Worm (Caenorhabditis elegans) whole organism, L4/young adult: ENCODE measurements around the gene cnnm-1.
"Not testable (repeated sequence)": the region's sequence is repeated elsewhere in the genome, so short reads cannot be mapped to it uniquely, and the experiment has no call there.

Experiments used
- W03F9.2 ChIP-seq: fragments of 150-350 bp; optimal IDR thresholded peaks from 2 replicates; lab custom pipeline; 2014; ENCODE audit warnings: missing biosample characterization, missing genetic modification characterization
- dao-5 ChIP-seq: sonication (generic microtip); optimal IDR thresholded peaks from 2 replicates; lab custom pipeline; 2016; ENCODE audit warnings: missing genotype, missing genetic modification characterization, moderate library complexity, missing compliant biosample characterization
- him-1 ChIP-seq: sonication (generic microtip); optimal IDR thresholded peaks from 2 replicates; lab custom pipeline; 2016; ENCODE audit warnings: missing genotype, missing genetic modification reagents, missing genetic modification characterization, missing compliant biosample characterization

Gene cnnm-1

DNA sequence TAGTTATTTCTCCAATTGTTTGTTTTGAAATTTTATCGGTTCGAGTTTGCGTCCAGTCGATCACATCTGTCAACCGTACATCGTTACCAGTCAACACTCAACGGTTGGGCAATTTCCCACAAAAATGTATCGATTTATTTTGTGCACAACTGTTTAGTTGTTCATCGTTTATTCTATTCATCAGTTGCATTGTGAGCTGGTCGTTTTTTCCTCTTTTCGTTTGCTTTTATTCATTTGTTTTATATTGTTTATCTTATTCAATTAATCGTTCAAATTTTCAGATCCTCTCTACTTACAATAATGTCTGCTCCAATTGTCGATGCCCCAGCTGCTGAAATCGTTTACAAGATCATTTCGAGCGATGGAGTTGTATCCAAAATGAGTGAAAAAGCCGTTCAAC lies 39.7 kb downstream of the cnnm-1 start, which contains the start of gene skr-12:
skr-12 (plus strand) TSS at position 301 of the 400 bp plus-strand sequence.
- TF ChIP-seq W03F9.2 (tag; lab: Kevin White, UChicago) (no peak), dao-5 (tag; lab: Kevin White, UChicago) (no peak), him-1 (tag; lab: Kevin White, UChicago) (no peak)

DNA sequence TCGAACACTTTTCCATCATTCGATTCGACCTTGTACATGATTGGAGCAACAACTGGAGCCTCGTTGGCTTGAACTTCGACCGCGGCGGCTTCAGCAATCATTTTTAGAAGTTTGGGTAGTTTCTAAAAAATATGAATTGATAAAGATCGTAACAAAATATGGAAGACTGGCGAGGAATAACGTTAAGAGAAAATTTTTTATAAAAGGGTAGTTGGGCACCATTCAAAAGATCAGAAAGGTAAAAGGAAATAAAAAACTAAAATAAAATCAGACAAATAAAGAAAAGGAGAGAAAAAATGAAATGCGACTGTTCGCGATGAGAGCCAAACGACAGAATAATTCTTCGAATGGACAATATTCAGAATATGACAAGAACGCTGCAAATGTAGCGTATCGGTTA lies 40.9 kb downstream of the cnnm-1 start, which contains the start of gene skr-8:
skr-8 (minus strand) TSS at position 101 of the 400 bp plus-strand sequence.
- not testable (repeated sequence) for TF ChIP-seq dao-5, W03F9.2, him-1 (tag; lab: Kevin White, UChicago)

DNA sequence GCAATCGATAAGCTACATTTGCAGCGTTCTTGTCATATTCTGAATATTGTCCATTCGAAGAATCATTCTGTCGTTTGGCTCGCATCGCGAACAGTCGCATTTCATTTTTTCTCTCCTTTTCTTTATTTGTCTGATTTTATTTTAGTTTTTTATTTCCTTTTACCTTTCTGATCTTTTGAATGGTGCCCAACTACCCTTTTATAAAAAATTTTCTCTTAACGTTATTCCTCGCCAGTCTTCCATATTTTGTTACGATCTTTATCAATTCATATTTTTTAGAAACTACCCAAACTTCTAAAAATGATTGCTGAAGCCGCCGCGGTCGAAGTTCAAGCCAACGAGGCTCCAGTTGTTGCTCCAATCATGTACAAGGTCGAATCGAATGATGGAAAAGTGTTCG lies 43.4 kb downstream of the cnnm-1 start, which contains the start of gene skr-9:
skr-9 (plus strand) TSS at position 301 of the 400 bp plus-strand sequence.
- TF ChIP-seq dao-5, W03F9.2, him-1 (tag; lab: Kevin White, UChicago): not testable (repeated sequence)

DNA sequence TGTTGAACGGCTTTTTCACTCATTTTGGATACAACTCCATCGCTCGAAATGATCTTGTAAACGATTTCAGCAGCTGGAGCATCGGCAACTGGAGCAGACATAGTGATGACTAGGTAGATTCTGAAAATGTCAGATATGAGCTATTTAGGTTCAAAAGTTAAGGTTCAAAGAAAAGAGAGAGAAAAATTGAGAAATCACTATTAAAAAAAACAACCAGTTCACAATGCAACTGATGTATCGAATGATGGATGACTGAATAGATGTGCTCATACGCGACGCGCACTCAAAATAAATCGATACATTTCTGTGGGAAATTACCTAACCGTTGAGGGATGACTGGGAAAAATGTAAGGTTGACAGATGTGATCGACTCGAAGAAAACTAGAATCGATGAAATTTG lies 44.1 kb downstream of the cnnm-1 start, which contains the start of gene skr-13:
skr-13 (minus strand) TSS at position 101 of the 400 bp plus-strand sequence.
- no peak for TF ChIP-seq W03F9.2 (tag; lab: Kevin White, UChicago)
- TF ChIP-seq dao-5 (tag; lab: Kevin White, UChicago), result no peak
- no peak for TF ChIP-seq him-1 (tag; lab: Kevin White, UChicago)

DNA sequence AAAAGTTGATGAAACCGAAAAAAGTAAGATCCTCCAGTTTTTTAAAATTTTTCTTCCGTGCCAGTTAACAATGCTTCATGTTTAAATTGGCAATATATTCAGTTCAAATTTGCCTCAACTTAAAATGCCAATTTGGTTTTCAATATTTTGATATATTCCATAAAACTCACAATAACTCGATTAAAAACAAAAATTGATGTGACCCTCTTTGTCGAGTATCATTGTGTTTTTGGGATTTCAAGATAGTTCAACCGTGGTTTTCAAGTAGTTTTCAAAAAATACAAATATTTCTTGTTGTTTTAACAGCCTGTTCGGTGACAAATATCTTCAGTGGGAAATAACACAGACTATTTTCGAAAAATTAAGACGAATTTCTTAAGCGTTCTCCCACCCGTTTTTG lies 53.6 kb downstream of the cnnm-1 start:
- TF ChIP-seq W03F9.2 (tag; lab: Kevin White, UChicago), result no peak
- TF ChIP-seq dao-5 (tag; lab: Kevin White, UChicago), result no peak
- no peak for TF ChIP-seq him-1 (tag; lab: Kevin White, UChicago)

DNA sequence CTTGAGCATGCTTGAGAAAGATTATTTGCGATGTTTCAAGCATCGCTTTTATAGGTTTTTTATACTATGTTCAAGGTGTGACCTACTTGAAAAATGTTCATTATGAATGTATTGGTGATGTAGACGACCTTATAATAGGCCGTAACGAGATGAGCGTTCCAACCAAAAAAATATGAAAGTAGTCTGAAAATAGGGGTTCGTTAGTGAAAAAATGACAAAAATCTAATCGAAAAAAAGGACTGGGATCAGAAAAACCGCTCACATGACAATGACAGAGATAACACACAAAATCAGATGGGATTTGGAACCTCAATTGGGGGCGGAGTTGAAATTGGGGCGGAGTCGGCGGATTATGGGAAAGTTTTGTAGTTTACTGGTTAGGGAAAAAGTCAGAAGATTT lies 55.8 kb downstream of the cnnm-1 start, which contains the start of gene Y116A8C.40:
Y116A8C.40 (minus strand) TSS at position 101 of the 400 bp plus-strand sequence.
- TF ChIP-seq dao-5 (tag; lab: Kevin White, UChicago) (no peak), him-1 (tag; lab: Kevin White, UChicago) (no peak), W03F9.2 (tag; lab: Kevin White, UChicago) (no peak)

DNA sequence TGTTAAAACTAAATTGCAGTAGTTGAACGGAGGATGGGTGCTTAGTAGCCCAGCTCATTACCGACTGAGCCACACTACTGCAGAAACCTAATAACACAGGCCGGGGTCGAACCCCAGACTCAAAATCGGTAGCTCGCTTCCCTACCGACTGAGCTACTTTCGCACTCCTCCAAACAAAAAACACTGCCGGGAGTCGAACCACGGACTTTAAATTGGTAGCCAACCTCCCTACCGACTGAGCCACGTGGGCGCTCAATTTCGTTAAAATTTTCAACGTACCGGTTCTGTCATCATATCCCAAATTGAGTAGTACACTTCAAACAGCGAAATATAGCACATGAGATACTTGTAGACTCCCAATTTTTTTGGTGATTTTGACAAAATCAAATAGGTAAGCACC lies 56.2 kb downstream of the cnnm-1 start:
- no peak for TF ChIP-seq W03F9.2 (tag; lab: Kevin White, UChicago)
- TF ChIP-seq dao-5 (tag; lab: Kevin White, UChicago), result no peak
- no peak for TF ChIP-seq him-1 (tag; lab: Kevin White, UChicago)
